Worm (Caenorhabditis elegans) whole organism, L4/young adult: ENCODE data around the gene F16G10.14.

Experiments
- W03F9.2 ChIP-seq: fragments of 150-350 bp; optimal IDR thresholded peaks from 2 replicates; lab custom pipeline; 2014; ENCODE audit warnings: missing biosample characterization, missing genetic modification characterization
- dao-5 ChIP-seq: sonication (generic microtip); optimal IDR thresholded peaks from 2 replicates; lab custom pipeline; 2016; ENCODE audit warnings: missing genotype, missing genetic modification characterization, moderate library complexity, missing compliant biosample characterization
- him-1 ChIP-seq: sonication (generic microtip); optimal IDR thresholded peaks from 2 replicates; lab custom pipeline; 2016; ENCODE audit warnings: missing genotype, missing genetic modification reagents, missing genetic modification characterization, missing compliant biosample characterization

DNA sequence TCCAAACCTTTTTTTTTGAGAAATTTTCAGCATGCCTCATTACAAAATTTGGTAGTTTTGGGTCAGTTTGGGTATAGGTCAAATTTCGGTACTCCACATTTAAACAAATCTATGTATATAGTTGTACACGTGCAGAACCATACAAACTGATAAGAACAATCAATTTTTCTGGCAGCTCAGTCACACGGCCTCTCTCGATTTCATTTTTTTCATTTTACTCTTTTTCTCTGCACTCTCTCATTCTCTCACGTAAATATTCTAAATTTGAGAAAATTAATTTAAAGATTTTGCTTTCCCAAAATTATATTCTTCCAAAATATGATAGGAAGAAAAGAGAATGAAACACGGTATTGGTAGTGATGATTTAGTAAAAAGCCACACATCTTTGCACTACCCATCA is 22.4 kb upstream of the F16G10.14 start:
- TF ChIP-seq dao-5 (no peak), W03F9.2 (tag; lab: Kevin White, UChicago) (no peak), him-1 (tag; lab: Kevin White, UChicago) (no peak)
